Worm (Caenorhabditis elegans) whole organism, midembryonic: Measurements from ENCODE around the gene srbc-33.

Source experiments
- T22C8.4 ChIP-seq: fragments of 200-800 bp; sonication (Bioruptor generic); IDR thresholded peaks from 2 replicates; pipeline ENCODE4 v1.3.6; 2022; ENCODE audit warnings: missing genetic modification characterization, missing compliant biosample characterization
- cog-1 ChIP-seq: sonication (generic microtip); optimal IDR thresholded peaks from 2 replicates; lab custom pipeline; 2016; ENCODE audit warnings: missing genetic modification characterization, missing compliant biosample characterization
- flt-1 ChIP-seq: fragments of 200-800 bp; sonication (Bioruptor generic); IDR thresholded peaks from 2 replicates; pipeline ENCODE4 v1.3.6; 2022; ENCODE audit warnings: missing genetic modification characterization, missing compliant biosample characterization
- klf-2 ChIP-seq: fragments of 200-800 bp; sonication (Bioruptor generic); conservative IDR thresholded peaks from 2 replicates; pipeline ENCODE4 v1.3.6; 2022; ENCODE audit warnings: missing genetic modification reagents, missing genetic modification characterization, missing compliant biosample characterization
- med-1 ChIP-seq: sonication (generic microtip); optimal IDR thresholded peaks from 2 replicates; lab custom pipeline; 2017; ENCODE audit warnings: missing genetic modification characterization, mild to moderate bottlenecking, missing compliant biosample characterization, antibody characterized with exemption, missing genetic modification reagents; ENCODE audit not compliant: insufficient read depth
- ref-1 ChIP-seq: fragments of 200-800 bp; sonication (Bioruptor generic); conservative IDR thresholded peaks from 2 replicates; pipeline ENCODE4 v1.3.6; 2022; ENCODE audit warnings: missing genetic modification reagents, missing genetic modification characterization, missing compliant biosample characterization
- tab-1 ChIP-seq: fragments of 200-800 bp; sonication (Bioruptor generic); IDR thresholded peaks from 2 replicates; pipeline ENCODE4 v1.3.6; 2022; ENCODE audit warnings: missing genetic modification characterization, missing compliant biosample characterization
- ztf-23 ChIP-seq: fragments of 200-800 bp; sonication (Bioruptor generic); IDR thresholded peaks from 2 replicates; pipeline ENCODE4 v1.3.6; 2022; ENCODE audit warnings: missing genetic modification reagents, missing genetic modification characterization, missing compliant biosample characterization
- ztf-29 ChIP-seq: fragments of 200-800 bp; sonication (Bioruptor generic); IDR thresholded peaks from 2 replicates; pipeline ENCODE4 v1.3.6; 2022; ENCODE audit warnings: missing genetic modification reagents, missing genetic modification characterization, missing compliant biosample characterization

- no peak for TF ChIP-seq flt-1
- TF ChIP-seq cog-1 = no peak
- TF ChIP-seq ztf-29 = no peak
- no peak for TF ChIP-seq ztf-23 (GFP tag; lab: Robert Waterston, UW)
- TF ChIP-seq ref-1 (GFP tag; lab: Robert Waterston, UW) = no peak
- TF ChIP-seq med-1 = no peak
- TF ChIP-seq tab-1 (GFP tag; lab: Robert Waterston, UW) = no peak
- no peak for TF ChIP-seq klf-2
- no peak for TF ChIP-seq T22C8.4 (GFP tag; lab: Robert Waterston, UW)
These were observed 2.0 kb downstream of the srbc-33 start, which contains the start of gene lys-7 for ce11 chrV:3482550-3483002.
